Fruit fly (Drosophila melanogaster): Measurements from ENCODE around the gene CG6321.

dm6 chr3L:11051271-11051670, 9.8 kb downstream of the CG6321 start, which contains the start of gene CG43693:
- TF ChIP-seq CG34367 (tag; optimal IDR thresholded peaks at IDR 0.05) (no peak), Pif1B (GFP tag; optimal IDR thresholded peaks at IDR 0.05) (no peak), CG32121 (GFP tag; IDR thresholded peaks at IDR 0.05) (no peak), gl (tag; optimal IDR thresholded peaks at IDR 0.05) (no peak), CG13204 (GFP tag; optimal IDR thresholded peaks at IDR 0.05) (no peak), Snoo (tag; optimal IDR thresholded peaks at IDR 0.05) (no peak), CG14655 (GFP tag; optimal IDR thresholded peaks at IDR 0.05) (no peak), Pif1A (GFP tag; optimal IDR thresholded peaks at IDR 0.05) (no peak), CG15710 (tag; optimal IDR thresholded peaks at IDR 0.05) (no peak), fd96Ca (GFP tag; IDR thresholded peaks at IDR 0.05) (no peak), CG12605 (GFP tag; IDR thresholded peaks at IDR 0.05) (no peak), D1 (tag; optimal IDR thresholded peaks at IDR 0.05) (no peak), CG17806 (tag; optimal IDR thresholded peaks at IDR 0.05) (no peak), EcR (GFP tag; optimal IDR thresholded peaks at IDR 0.05) (no peak)
